Worm (Caenorhabditis elegans): ENCODE measurements around the gene nhr-145.

- TF ChIP-seq zag-1 (tag; optimal IDR thresholded peaks at IDR 0.05) (no peak), mab-5 (tag; optimal IDR thresholded peaks at IDR 0.05) (no peak), ZK546.5 (tag; optimal IDR thresholded peaks at IDR 0.05) (no peak), skn-1 (tag; optimal IDR thresholded peaks at IDR 0.05) (no peak)
These were observed 36.1 kb upstream of the nhr-145 start for ce11 chrV:19051425-19051824.

All from whole organism, L2 larva.